Fruit fly (Drosophila melanogaster): Measurements from ENCODE around the gene PIG-P.

PIG-P gene

dm6 chr3R:26055214-26055632, 2.8 kb downstream of the PIG-P start, which contains the start of gene Cmpk (continued):
- peak; percentile 41 for TF ChIP-seq Oli (tag; optimal IDR thresholded peaks at IDR 0.05)
- no peak; the same call in 2 of the 3 replicates for TF ChIP-seq tgo (GFP tag; IDR thresholded peaks at IDR 0.05)
- TF ChIP-seq luna (GFP tag; optimal IDR thresholded peaks at IDR 0.05) = no peak
- TF ChIP-seq CG10543 (GFP tag; optimal IDR thresholded peaks at IDR 0.05) = peak; percentile 83
- TF ChIP-seq CG15601 (tag; optimal IDR thresholded peaks at IDR 0.05) = peak; percentile 97
- TF ChIP-seq BEAF-32 (GFP tag; optimal IDR thresholded peaks at IDR 0.05) = peak; percentile 29

dm6 chr3R:26052150-26052908, 5.7 kb downstream of the PIG-P start, which contains the start of the genes Exo84 and Vps2:
Gene Exo84, minus strand, starts transcription at chr3R:26052257.
Gene Vps2, plus strand, starts transcription at chr3R:26052821.
- TF ChIP-seq CG2199 (GFP tag; IDR thresholded peaks at IDR 0.05) (no peak), Mes4 (GFP tag; optimal IDR thresholded peaks at IDR 0.05) (no peak), tx (GFP tag; optimal IDR thresholded peaks at IDR 0.05) (peak; percentile 28), nau (GFP tag; optimal IDR thresholded peaks at IDR 0.05) (no peak), onecut (GFP tag; IDR thresholded peaks at IDR 0.05) (no peak), CG13287 (GFP tag; IDR thresholded peaks at IDR 0.05; ENCODE audit: partially characterized antibody) (no peak), zen (tag; optimal IDR thresholded peaks at IDR 0.05) (peak; percentile 35), MTF-1 (GFP tag; optimal IDR thresholded peaks at IDR 0.05; ENCODE audit: borderline replicate concordance) (no peak), CG10959 (GFP tag; IDR thresholded peaks at IDR 0.05) (no peak), bab2 (GFP tag; optimal IDR thresholded peaks at IDR 0.05) (peak; percentile 38), CG34376 (GFP tag; optimal IDR thresholded peaks at IDR 0.05) (no peak), CG8089 (GFP tag; optimal IDR thresholded peaks at IDR 0.05) (no peak), CG14050 (GFP tag; IDR thresholded peaks at IDR 0.05) (no peak), wdn (GFP tag; IDR thresholded peaks at IDR 0.05) (peak; percentile 10; the same call in 1 of the 2 replicates), CG11560 (tag; IDR thresholded peaks at IDR 0.05) (peak; percentile 13; the same call in 1 of the 3 replicates), CG7745 (tag; optimal IDR thresholded peaks at IDR 0.05) (no peak), E2f2 (GFP tag; IDR thresholded peaks at IDR 0.05) (no peak), sob (GFP tag; IDR thresholded peaks at IDR 0.05) (peak; percentile 5; the same call in 1 of the 2 replicates), CG2678 (tag; optimal IDR thresholded peaks at IDR 0.05) (no peak), Chrac-16 (GFP tag; optimal IDR thresholded peaks at IDR 0.05) (peak; percentile 38), ro (GFP tag; IDR thresholded peaks at IDR 0.05) (no peak), Fer3 (tag; optimal IDR thresholded peaks at IDR 0.05) (peak; percentile 18), pita (GFP tag; optimal IDR thresholded peaks at IDR 0.05) (no peak), CG14965 (GFP tag; optimal IDR thresholded peaks at IDR 0.05; ENCODE audit: borderline replicate concordance) (no peak), CG1792 (GFP tag; optimal IDR thresholded peaks at IDR 0.05) (no peak), cas (GFP tag; IDR thresholded peaks at IDR 0.05) (no peak), CG11696 (GFP tag; IDR thresholded peaks at IDR 0.05) (no peak), trem (tag; optimal IDR thresholded peaks at IDR 0.05) (peak; percentile 31), Hr78 (GFP tag; optimal IDR thresholded peaks at IDR 0.05) (no peak), stwl (tag; optimal IDR thresholded peaks at IDR 0.05) (no peak), CG7271 (tag; optimal IDR thresholded peaks at IDR 0.05) (no peak), Eip74EF (GFP tag; optimal IDR thresholded peaks at IDR 0.05) (peak in 1 of 2 experiments; percentile 36), Ptx1 (GFP tag; IDR thresholded peaks at IDR 0.05) (peak; percentile 73), grau (tag; optimal IDR thresholded peaks at IDR 0.05) (peak; percentile 67), lbe (GFP tag; optimal IDR thresholded peaks at IDR 0.05) (no peak), pros (GFP tag; optimal IDR thresholded peaks at IDR 0.05) (no peak), unpg (GFP tag; optimal IDR thresholded peaks at IDR 0.05) (no peak), CG14441 (GFP tag; IDR thresholded peaks at IDR 0.05) (no peak), CG11504 (tag; optimal IDR thresholded peaks at IDR 0.05) (no peak), BtbVII (GFP tag; optimal IDR thresholded peaks at IDR 0.05) (no peak), ewg (GFP tag; optimal IDR thresholded peaks at IDR 0.05) (no peak)

Measured in whole organism, embryonic.